Worm (Caenorhabditis elegans) whole organism, young adult: Measurements from ENCODE around the gene H12D21.6.
"Not testable (repeated sequence)": the region's sequence is repeated elsewhere in the genome, so short reads cannot be mapped to it uniquely, and the experiment has no call there.

Experiments
- B0336.3 ChIP-seq: fragments of 200-800 bp; sonication (Bioruptor generic); IDR thresholded peaks from 2 replicates; pipeline ENCODE4 v1.3.6; 2022; ENCODE audit warnings: missing genetic modification characterization, missing compliant biosample characterization
- F10E7.11 ChIP-seq: sonication (generic microtip); optimal IDR thresholded peaks from 2 replicates; lab custom pipeline; 2017; ENCODE audit warnings: mild to moderate bottlenecking, missing genetic modification characterization, moderate library complexity, missing compliant biosample characterization
- F57A8.1 ChIP-seq: fragments of 200-800 bp; sonication (Bioruptor generic); optimal IDR thresholded peaks from 2 replicates; lab custom pipeline; 2018; ENCODE audit warnings: mild to moderate bottlenecking, missing genetic modification characterization, moderate library complexity, missing compliant biosample characterization
- K11D2.4 ChIP-seq: fragments of 200-800 bp; sonication (Bioruptor generic); IDR thresholded peaks from 2 replicates; pipeline ENCODE4 v1.3.6; 2022; ENCODE audit warnings: missing genetic modification reagents, missing genetic modification characterization, missing compliant biosample characterization
- Y67H2A.10 ChIP-seq: fragments of 200-800 bp; sonication (Bioruptor generic); conservative IDR thresholded peaks from 2 replicates; pipeline ENCODE4 v1.3.6; 2022; ENCODE audit warnings: missing genetic modification reagents, missing genetic modification characterization, missing compliant biosample characterization
- Y79H2A.3 ChIP-seq: fragments of 200-800 bp; sonication (Bioruptor generic); conservative IDR thresholded peaks from 2 replicates; pipeline ENCODE4 v1.3.6; 2022; ENCODE audit warnings: missing genetic modification reagents, missing genetic modification characterization, missing compliant biosample characterization
- akir-1 ChIP-seq: fragments of 200-800 bp; sonication (Bioruptor generic); optimal IDR thresholded peaks from 2 replicates; lab custom pipeline; 2018; ENCODE audit warnings: mild to moderate bottlenecking, missing genetic modification characterization, moderate library complexity, missing compliant biosample characterization
- attf-3 ChIP-seq: fragments of 200-800 bp; sonication (Bioruptor generic); conservative IDR thresholded peaks from 2 replicates; pipeline ENCODE4 v1.3.6; 2022; ENCODE audit warnings: missing genetic modification reagents, missing genetic modification characterization, missing compliant biosample characterization
- attf-5 ChIP-seq: fragments of 200-800 bp; sonication (Bioruptor generic); optimal IDR thresholded peaks from 2 replicates; lab custom pipeline; 2018; ENCODE audit warnings: mild to moderate bottlenecking, missing genetic modification characterization, missing compliant biosample characterization
- attf-6 ChIP-seq: fragments of 200-800 bp; sonication (Bioruptor generic); IDR thresholded peaks from 2 replicates; pipeline ENCODE4 v1.3.6; 2022; ENCODE audit warnings: missing genetic modification reagents, missing genetic modification characterization, missing compliant biosample characterization
- ccch-3 ChIP-seq: fragments of 200-800 bp; sonication (Bioruptor generic); optimal IDR thresholded peaks from 2 replicates; lab custom pipeline; 2018; ENCODE audit warnings: mild to moderate bottlenecking, missing genetic modification characterization, missing compliant biosample characterization
- cebp-2 ChIP-seq: fragments of 200-800 bp; sonication (Bioruptor generic); IDR thresholded peaks from 2 replicates; pipeline ENCODE4 v1.3.6; 2022; ENCODE audit warnings: missing genetic modification characterization, missing compliant biosample characterization
- ceh-100 ChIP-seq: fragments of 200-800 bp; sonication (Bioruptor generic); IDR thresholded peaks from 2 replicates; pipeline ENCODE4 v1.3.6; 2022; ENCODE audit warnings: missing genetic modification reagents, missing genetic modification characterization, missing compliant biosample characterization
- chd-7 ChIP-seq: sonication (generic microtip); optimal IDR thresholded peaks from 2 replicates; lab custom pipeline; 2016; ENCODE audit warnings: mild to moderate bottlenecking, missing genetic modification characterization, moderate library complexity, missing compliant biosample characterization
- dox-1 ChIP-seq: fragments of 200-800 bp; sonication (Bioruptor generic); IDR thresholded peaks from 2 replicates; pipeline ENCODE4 v1.3.6; 2022; ENCODE audit warnings: missing genetic modification reagents, missing genetic modification characterization, missing compliant biosample characterization
- dpl-1 ChIP-seq: fragments of 150-350 bp; optimal IDR thresholded peaks from 2 replicates; lab custom pipeline; 2014; ENCODE audit warnings: missing biosample characterization, missing genetic modification reagents, missing genetic modification characterization
- ets-4 ChIP-seq: fragments of 200-800 bp; sonication (Bioruptor generic); optimal IDR thresholded peaks from 2 replicates; lab custom pipeline; 2018; ENCODE audit warnings: mild to moderate bottlenecking, missing genetic modification characterization, missing compliant biosample characterization
- fkh-3 ChIP-seq: sonication (generic microtip); optimal IDR thresholded peaks from 2 replicates; lab custom pipeline; 2016; ENCODE audit warnings: mild to moderate bottlenecking, missing genetic modification characterization, missing compliant biosample characterization
- him-1 ChIP-seq: sonication (generic microtip); optimal IDR thresholded peaks from 2 replicates; lab custom pipeline; 2016; ENCODE audit warnings: missing genotype, missing genetic modification reagents, missing genetic modification characterization, missing compliant biosample characterization
- hlh-26 ChIP-seq: fragments of 200-800 bp; sonication (Bioruptor generic); conservative IDR thresholded peaks from 2 replicates; pipeline ENCODE4 v1.3.6; 2022; ENCODE audit warnings: missing genetic modification reagents, missing genetic modification characterization, missing compliant biosample characterization
- hmg-1.2 ChIP-seq: fragments of 200-800 bp; sonication (Bioruptor generic); IDR thresholded peaks from 2 replicates; pipeline ENCODE4 v1.3.6; 2022; ENCODE audit warnings: missing genetic modification reagents, missing genetic modification characterization, missing compliant biosample characterization
- hmg-20 ChIP-seq: fragments of 200-800 bp; sonication (Bioruptor generic); IDR thresholded peaks from 2 replicates; pipeline ENCODE4 v1.3.6; 2022; ENCODE audit warnings: missing genetic modification reagents, missing genetic modification characterization, missing compliant biosample characterization
- hrde-1 ChIP-seq: sonication (generic microtip); optimal IDR thresholded peaks from 2 replicates; lab custom pipeline; 2016; ENCODE audit warnings: missing genetic modification characterization, mild to moderate bottlenecking, missing compliant biosample characterization, moderate library complexity, missing genotype, missing genetic modification reagents, borderline replicate concordance
- lag-1 ChIP-seq: fragments of 200-800 bp; sonication (Bioruptor generic); IDR thresholded peaks from 2 replicates; pipeline ENCODE4 v1.3.6; 2022; ENCODE audit warnings: missing genetic modification reagents, missing genetic modification characterization, missing compliant biosample characterization
- let-607 ChIP-seq, 2 experiments: fragments of 200-800 bp in 1 of 2; sonication (Bioruptor generic) in 1 of 2; sonication (generic microtip) in 1 of 2; optimal IDR thresholded peaks; 2 replicates each; lab custom pipeline; 2016 to 2018; ENCODE audit warnings: mild to moderate bottlenecking in 2 of 2, missing compliant biosample characterization in 2 of 2, missing genetic modification characterization in 2 of 2, moderate library complexity in 2 of 2, missing genotype in 1 of 2
- lin-54 ChIP-seq: fragments of 200-800 bp; sonication (Bioruptor generic); optimal IDR thresholded peaks from 2 replicates; lab custom pipeline; 2018; ENCODE audit warnings: mild to moderate bottlenecking, missing genetic modification characterization, missing compliant biosample characterization
- lir-1 ChIP-seq: fragments of 200-800 bp; sonication (Bioruptor generic); conservative IDR thresholded peaks from 2 replicates; pipeline ENCODE4 v1.3.6; 2022; ENCODE audit warnings: missing genetic modification reagents, missing genetic modification characterization, missing compliant biosample characterization
- mes-4 ChIP-seq: sonication (generic microtip); optimal IDR thresholded peaks from 2 replicates; lab custom pipeline; 2016; ENCODE audit warnings: missing genotype, missing genetic modification characterization, missing compliant biosample characterization
- nfyb-1 ChIP-seq: fragments of 200-800 bp; sonication (Bioruptor generic); IDR thresholded peaks from 2 replicates; pipeline ENCODE4 v1.3.6; 2022; ENCODE audit warnings: missing genetic modification reagents, missing genetic modification characterization, missing compliant biosample characterization
- nhr-179 ChIP-seq: sonication (generic microtip); optimal IDR thresholded peaks from 2 replicates; lab custom pipeline; 2016; ENCODE audit warnings: mild to moderate bottlenecking, missing genetic modification characterization, missing compliant biosample characterization
- nhr-80 ChIP-seq: sonication (generic microtip); optimal IDR thresholded peaks from 2 replicates; lab custom pipeline; 2016; ENCODE audit warnings: missing genetic modification characterization, missing compliant biosample characterization
- nhr-90 ChIP-seq: sonication (generic microtip); optimal IDR thresholded peaks from 2 replicates; lab custom pipeline; 2016; ENCODE audit warnings: missing genotype, mild to moderate bottlenecking, missing genetic modification characterization, missing compliant biosample characterization
- rcor-1 ChIP-seq: fragments of 200-800 bp; sonication (Bioruptor generic); IDR thresholded peaks from 2 replicates; pipeline ENCODE4 v1.3.6; 2022; ENCODE audit warnings: missing genetic modification reagents, missing genetic modification characterization, missing compliant biosample characterization
- snpc-3.4 ChIP-seq: sonication (generic microtip); optimal IDR thresholded peaks from 2 replicates; lab custom pipeline; 2017; ENCODE audit warnings: missing genetic modification characterization, mild to moderate bottlenecking, missing compliant biosample characterization, antibody characterized with exemption, moderate library complexity, missing genotype, missing genetic modification reagents
- snpc-4 ChIP-seq, 5 experiments: fragments of 150-350 bp in 1 of 5; sonication (generic microtip) in 4 of 5; optimal IDR thresholded peaks; 2 replicates each; lab custom pipeline; 2014 to 2018; ENCODE audit warnings: missing genetic modification characterization in 5 of 5, missing biosample characterization in 3 of 5, antibody characterized with exemption in 2 of 5, mild to moderate bottlenecking in 2 of 5, missing compliant biosample characterization in 2 of 5, missing genotype in 2 of 5, moderate library complexity in 2 of 5, missing genetic modification reagents in 1 of 5
- tbp1 ChIP-seq: fragments of 200-800 bp; sonication (Bioruptor generic); optimal IDR thresholded peaks from 2 replicates; lab custom pipeline; 2018; ENCODE audit warnings: mild to moderate bottlenecking, missing genetic modification characterization, missing compliant biosample characterization
- zim-3 ChIP-seq: sonication (generic microtip); optimal IDR thresholded peaks from 2 replicates; lab custom pipeline; 2017; ENCODE audit warnings: mild to moderate bottlenecking, missing genetic modification characterization, moderate library complexity, missing compliant biosample characterization
- ztf-26 ChIP-seq: sonication (generic microtip); optimal IDR thresholded peaks from 2 replicates; lab custom pipeline; 2017; ENCODE audit warnings: missing genetic modification characterization, missing compliant biosample characterization

Gene H12D21.6

DNA sequence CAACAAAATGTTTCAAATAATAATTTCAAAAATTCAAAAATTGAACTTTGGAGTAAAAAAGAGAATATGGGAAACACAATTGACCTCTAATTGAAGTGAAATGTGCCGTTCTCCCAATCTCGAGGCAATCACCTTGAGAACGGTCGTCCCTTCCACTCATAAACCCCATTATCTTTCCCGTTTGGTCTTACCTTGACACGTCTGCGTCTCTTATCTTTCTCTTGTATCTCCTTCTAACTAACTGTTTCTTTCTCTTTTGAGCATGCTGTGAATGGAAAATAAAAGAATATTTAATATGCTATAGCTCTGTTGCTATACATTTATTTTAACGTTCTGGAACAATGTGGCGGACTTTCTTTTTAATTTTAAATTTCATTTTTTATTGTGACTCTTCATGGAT is 1.9 kb upstream of the H12D21.6 start, which contains the start of gene H12D21.10:
TSS of gene H12D21.10 (plus strand) at position 260 of the 400 bp plus-strand sequence.
- TF ChIP-seq hmg-1.2 (GFP tag; lab: Robert Waterston, UW) (peak; percentile 79), dox-1 (GFP tag; lab: Robert Waterston, UW) (no peak), him-1 (tag; lab: Kevin White, UChicago) (no peak), hrde-1 (tag; lab: Kevin White, UChicago) (no peak), nhr-80 (tag; lab: Kevin White, UChicago) (peak; percentile 2), ccch-3 (GFP tag; lab: Kevin White, UChicago) (no peak), hlh-26 (GFP tag; lab: Robert Waterston, UW) (no peak), hmg-20 (no peak), nhr-179 (tag; lab: Kevin White, UChicago) (no peak), F57A8.1 (no peak), nhr-90 (tag; lab: Kevin White, UChicago) (no peak)
- TF ChIP-seq, all 124 proteins: peak for 2

DNA sequence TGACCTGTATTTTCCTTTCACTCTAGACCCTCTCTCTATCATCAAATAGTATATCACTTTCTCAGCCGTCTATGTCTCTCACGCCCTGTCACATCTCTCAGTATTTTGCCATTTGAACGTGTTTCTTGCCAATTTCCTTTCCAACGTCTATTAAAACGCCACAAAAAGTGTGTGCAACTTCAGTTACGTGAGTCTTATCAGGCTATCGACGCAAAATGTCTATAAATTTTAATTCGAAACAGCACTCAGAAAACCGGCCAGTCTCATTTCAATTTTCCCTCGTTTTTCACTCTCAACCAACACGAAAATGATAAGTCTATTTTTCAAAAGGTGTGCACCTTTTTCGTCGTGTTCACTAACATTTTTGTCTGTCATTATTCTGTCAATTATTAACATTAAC is 2.1 kb downstream of the H12D21.6 start, which contains the start of gene mpst-3:
TSS of gene mpst-3 (plus strand) at position 91 of the 400 bp plus-strand sequence.
- 0 out of 2 replicates have a peak, but pooled peaks have one; percentile 33 for TF ChIP-seq B0336.3
- TF ChIP-seq hmg-1.2 (GFP tag; lab: Robert Waterston, UW): peak; percentile 61; the same call in 1 of the 2 replicates
- TF ChIP-seq snpc-4 (GFP tag; optimal IDR thresholded peaks at IDR 0.05; lab: Kevin White, UChicago): no peak
- TF ChIP-seq snpc-4 (tag; optimal IDR thresholded peaks at IDR 0.05; lab: Kevin White, UChicago): peak in 2 of 4 experiments; percentile 18 to 26
- no peak for TF ChIP-seq attf-3 (GFP tag; lab: Robert Waterston, UW)
- peak; percentile 45 for TF ChIP-seq ets-4
- peak; percentile 17 for TF ChIP-seq lin-54
- no peak for TF ChIP-seq mes-4
- peak; percentile 75 for TF ChIP-seq dox-1 (GFP tag; lab: Robert Waterston, UW)
- TF ChIP-seq snpc-3.4 (tag; lab: Kevin White, UChicago): no peak
- TF ChIP-seq let-607 (tag; optimal IDR thresholded peaks at IDR 0.05; lab: Kevin White, UChicago): peak; percentile 57 to 89
- peak; percentile 96 for TF ChIP-seq nhr-80 (tag; lab: Kevin White, UChicago)
- TF ChIP-seq hrde-1 (tag; lab: Kevin White, UChicago): no peak
- TF ChIP-seq attf-5 (GFP tag; lab: Kevin White, UChicago): peak; percentile 30
- peak; percentile 17 for TF ChIP-seq tbp1
- TF ChIP-seq chd-7 (tag; lab: Kevin White, UChicago): no peak

DNA sequence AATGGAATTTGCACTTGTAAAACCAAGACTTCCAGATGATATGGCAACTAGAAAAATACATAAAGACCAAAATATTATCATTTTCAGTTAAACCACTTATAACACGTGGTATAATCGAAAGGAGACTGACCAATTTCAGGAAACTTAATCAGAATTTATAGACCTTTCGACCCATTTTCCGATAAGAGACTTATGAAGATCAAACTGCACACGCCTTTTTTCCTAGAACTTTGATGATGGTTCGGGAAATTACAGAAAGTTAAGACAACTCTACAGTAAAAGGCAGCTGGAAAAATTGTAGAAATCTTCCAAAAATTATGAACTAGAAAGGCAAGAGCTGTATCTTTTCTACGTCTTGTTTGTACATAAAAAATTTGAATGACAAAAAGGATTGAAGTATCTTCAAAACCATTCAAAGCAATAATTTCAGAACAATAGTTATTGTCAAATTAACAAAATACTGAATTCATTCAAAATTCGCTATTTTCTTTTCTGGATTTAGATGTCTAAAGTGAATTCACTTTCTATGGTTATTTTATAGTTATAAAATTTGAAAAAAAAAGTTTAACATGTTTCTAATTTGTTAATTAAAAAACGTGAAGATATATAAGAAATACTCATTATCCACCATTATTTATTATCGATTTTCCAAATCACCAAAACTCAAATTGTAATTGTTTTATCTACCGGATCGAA is 4.1 kb downstream of the H12D21.6 start, which contains the start of the genes mpst-2 and H12D21.5:
TSS of gene mpst-2 (minus strand) at position 101 of the 696 bp plus-strand sequence.
TSS of gene H12D21.5 (plus strand) at position 646 of the 696 bp plus-strand sequence.
- TF ChIP-seq cebp-2 (GFP tag; lab: Robert Waterston, UW): no peak
- TF ChIP-seq K11D2.4 (GFP tag; lab: Robert Waterston, UW): no peak

DNA sequence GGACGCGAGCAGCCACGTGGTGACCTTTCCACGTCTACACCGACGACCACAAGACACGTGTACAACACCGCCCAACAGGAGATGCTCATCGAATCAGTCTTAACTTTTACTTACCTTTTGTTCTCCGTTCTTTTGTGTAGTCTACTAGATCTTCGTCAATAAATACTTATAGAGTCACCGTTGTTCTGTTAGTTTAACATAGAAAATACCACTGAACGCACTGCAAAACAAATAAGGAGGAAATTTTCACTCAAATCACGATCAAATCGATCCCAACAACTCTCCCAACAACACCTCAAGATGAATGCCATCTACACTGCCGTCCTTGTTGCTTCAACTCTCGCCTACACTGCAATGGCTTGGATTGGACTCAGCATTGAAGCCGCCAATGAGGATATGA is 6.8 kb downstream of the H12D21.6 start, which contains the start of gene nspa-2:
TSS of gene nspa-2 (plus strand) at position 301 of the 400 bp plus-strand sequence.
- TF ChIP-seq fkh-3 (tag; lab: Kevin White, UChicago); akir-1 (GFP tag; lab: Kevin White, UChicago); zim-3 (tag; lab: Kevin White, UChicago): not testable (repeated sequence)

DNA sequence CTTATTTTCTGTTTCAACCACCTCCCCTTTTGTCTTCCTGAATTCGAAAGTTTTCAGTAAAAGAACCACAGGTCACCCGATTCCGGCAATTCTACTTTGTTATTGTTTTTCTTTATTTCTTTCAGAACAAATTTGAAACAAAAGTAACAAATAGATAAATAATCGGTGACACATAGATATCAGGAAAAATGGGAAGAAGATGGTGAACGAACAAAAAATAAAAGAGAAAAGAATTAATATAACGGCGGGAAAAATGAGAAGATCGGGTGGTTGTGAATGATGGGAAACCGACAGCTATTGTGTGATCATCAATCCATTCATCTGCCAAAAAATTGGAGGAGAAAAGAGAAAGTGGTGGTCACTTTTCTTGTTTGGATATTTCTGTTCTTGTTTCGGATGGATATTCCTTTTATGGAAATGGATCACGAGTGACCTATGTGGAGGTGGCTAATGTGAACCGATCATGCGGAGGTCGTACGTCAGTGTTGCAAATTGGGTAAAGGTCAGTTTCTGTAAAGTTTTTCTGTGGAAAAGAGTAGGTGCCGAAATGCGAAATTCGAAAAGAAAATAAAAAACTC is 20.3 kb downstream of the H12D21.6 start:
- no peak for TF ChIP-seq lir-1
- no peak for TF ChIP-seq rcor-1 (GFP tag; lab: Robert Waterston, UW)
- no peak for TF ChIP-seq nfyb-1
- TF ChIP-seq him-1 (tag; lab: Kevin White, UChicago): no peak
- no peak for TF ChIP-seq lag-1 (GFP tag; lab: Robert Waterston, UW)
- no peak for TF ChIP-seq cebp-2 (GFP tag; lab: Robert Waterston, UW)
- TF ChIP-seq F10E7.11 (tag; lab: Kevin White, UChicago): no peak
- TF ChIP-seq attf-6: no peak
- TF ChIP-seq ztf-26 (tag; lab: Kevin White, UChicago): no peak
- no peak for TF ChIP-seq ceh-100 (GFP tag; lab: Robert Waterston, UW)
- no peak for TF ChIP-seq hmg-1.2 (GFP tag; lab: Robert Waterston, UW)
- TF ChIP-seq Y79H2A.3 (GFP tag; lab: Robert Waterston, UW): no peak
- TF ChIP-seq dpl-1 (GFP tag; lab: Kevin White, UChicago): no peak
- no peak for TF ChIP-seq Y67H2A.10 (GFP tag; lab: Robert Waterston, UW)
